Fruit fly (Drosophila melanogaster) whole organism, embryonic: ENCODE results near the gene Gyc89Da.

Experiments used
- ATbp ChIP-seq: fragments of 200-800 bp; sonication (Bioruptor generic); optimal IDR thresholded peaks from 2 replicates; lab custom pipeline; 2017; ENCODE audit warnings: missing biosample characterization, mild to moderate bottlenecking, missing genetic modification characterization, missing genetic modification reagents
- Ada2b ChIP-seq: fragments of 200-800 bp; sonication (Bioruptor generic); IDR thresholded peaks from 2 replicates; pipeline ENCODE4 v1.3.6; 2022; ENCODE audit warnings: missing biosample characterization, missing genetic modification characterization
- CG1024 ChIP-seq: fragments of 200-800 bp; sonication (Bioruptor generic); IDR thresholded peaks from 2 replicates; pipeline ENCODE4 v1.3.6; 2022; ENCODE audit warnings: missing biosample characterization, missing genetic modification characterization
- CG11247 ChIP-seq: fragments of 200-800 bp; sonication (Bioruptor generic); IDR thresholded peaks from 2 replicates; pipeline ENCODE4 v1.3.6; 2022; ENCODE audit warnings: missing biosample characterization, missing genetic modification characterization
- CG11398 ChIP-seq: fragments of 200-800 bp; sonication (Bioruptor generic); optimal IDR thresholded peaks from 2 replicates; lab custom pipeline; 2016; ENCODE audit warnings: missing biosample characterization, missing genetic modification characterization
- CG12104 ChIP-seq: fragments of 200-800 bp; sonication (Bioruptor generic); optimal IDR thresholded peaks from 3 replicates; lab custom pipeline; 2016; ENCODE audit warnings: missing biosample characterization, missing genetic modification characterization
- CG12219 ChIP-seq: fragments of 200-800 bp; sonication (Bioruptor generic); optimal IDR thresholded peaks from 3 replicates; lab custom pipeline; 2018; ENCODE audit warnings: missing biosample characterization, mild to moderate bottlenecking, missing genetic modification characterization
- CG14441 ChIP-seq: fragments of 200-800 bp; sonication (Bioruptor generic); IDR thresholded peaks from 2 replicates; pipeline ENCODE4 v1.3.6; 2022; ENCODE audit warnings: missing biosample characterization, missing genetic modification characterization
- CG15073 ChIP-seq: fragments of 200-800 bp; sonication (Bioruptor generic); optimal IDR thresholded peaks from 2 replicates; lab custom pipeline; 2016; ENCODE audit warnings: missing biosample characterization, missing genetic modification characterization
- CG16779 ChIP-seq: fragments of 200-800 bp; sonication (Bioruptor generic); IDR thresholded peaks from 2 replicates; pipeline ENCODE4 v1.3.6; 2022; ENCODE audit warnings: missing biosample characterization, missing genetic modification characterization
- CG16863 ChIP-seq: fragments of 200-800 bp; sonication (Bioruptor generic); optimal IDR thresholded peaks from 3 replicates; lab custom pipeline; 2016; ENCODE audit warnings: missing biosample characterization, missing genetic modification characterization
- CG17361 ChIP-seq: fragments of 200-800 bp; sonication (Bioruptor generic); IDR thresholded peaks from 3 replicates; pipeline ENCODE4 v1.3.6; 2022; ENCODE audit warnings: missing biosample characterization, missing genetic modification characterization
- CG18476 ChIP-seq: fragments of 200-800 bp; sonication (Bioruptor generic); optimal IDR thresholded peaks from 2 replicates; lab custom pipeline; 2016; ENCODE audit warnings: missing biosample characterization, mild to moderate bottlenecking, missing genetic modification characterization
- CG32772 ChIP-seq: fragments of 200-800 bp; sonication (Bioruptor generic); IDR thresholded peaks from 2 replicates; pipeline ENCODE4 v1.3.6; 2022; ENCODE audit warnings: missing biosample characterization, missing genetic modification characterization
- CG33213 ChIP-seq: fragments of 200-800 bp; sonication (Bioruptor generic); optimal IDR thresholded peaks from 3 replicates; lab custom pipeline; 2016; ENCODE audit warnings: missing biosample characterization, missing genetic modification characterization
- CG33557 ChIP-seq: fragments of 200-800 bp; sonication (Bioruptor generic); optimal IDR thresholded peaks from 2 replicates; lab custom pipeline; 2019; ENCODE audit warnings: missing biosample characterization, mild to moderate bottlenecking, missing genetic modification characterization, moderate library complexity
- CG3995 ChIP-seq: fragments of 200-800 bp; sonication (Bioruptor generic); optimal IDR thresholded peaks from 3 replicates; lab custom pipeline; 2016; ENCODE audit warnings: missing biosample characterization, missing genetic modification characterization
- CG4360 ChIP-seq: fragments of 200-800 bp; sonication (Bioruptor generic); IDR thresholded peaks from 2 replicates; pipeline ENCODE4 v1.3.6; 2022; ENCODE audit warnings: missing biosample characterization, missing genetic modification characterization
- CG4820 ChIP-seq: fragments of 200-800 bp; sonication (Bioruptor generic); optimal IDR thresholded peaks from 3 replicates; lab custom pipeline; 2016; ENCODE audit warnings: missing biosample characterization, missing genetic modification characterization
- CG7357 ChIP-seq: fragments of 200-800 bp; sonication (Bioruptor generic); IDR thresholded peaks from 3 replicates; pipeline ENCODE4 v1.3.6; 2022; ENCODE audit warnings: missing biosample characterization, missing genetic modification characterization
- CHES-1-like ChIP-seq: fragments of 200-800 bp; sonication (Bioruptor generic); optimal IDR thresholded peaks from 2 replicates; lab custom pipeline; 2016; ENCODE audit warnings: missing biosample characterization, missing genetic modification characterization
- D19A ChIP-seq: fragments of 200-800 bp; optimal IDR thresholded peaks from 3 replicates; lab custom pipeline; 2019; ENCODE audit warnings: missing biosample characterization, mild to moderate bottlenecking, missing genetic modification characterization, moderate library complexity
- E2f1 ChIP-seq: fragments of 200-800 bp; sonication (Bioruptor generic); IDR thresholded peaks from 2 replicates; pipeline ENCODE4 v1.3.6; 2022; ENCODE audit warnings: missing biosample characterization, missing genetic modification characterization
- Eip74EF ChIP-seq, 2 experiments: fragments of 200-800 bp in 1 of 2; fragments of >200 bp in 1 of 2; sonication (Bioruptor generic) in 1 of 2; optimal IDR thresholded peaks; 2 replicates each; lab custom pipeline; 2017 to 2019; ENCODE audit warnings: missing biosample characterization in 2 of 2, missing genetic modification characterization in 2 of 2, mild to moderate bottlenecking in 1 of 2, moderate library complexity in 1 of 2
- Fer1 ChIP-seq: fragments of 200-800 bp; sonication (Bioruptor generic); optimal IDR thresholded peaks from 2 replicates; lab custom pipeline; 2017; ENCODE audit warnings: missing biosample characterization, mild to moderate bottlenecking, missing genetic modification characterization
- Nf-YA ChIP-seq: fragments of 200-800 bp; sonication (Bioruptor generic); IDR thresholded peaks from 2 replicates; pipeline ENCODE4 v1.3.6; 2022; ENCODE audit warnings: missing biosample characterization, missing genetic modification characterization
- Sin3A ChIP-seq: fragments of >200 bp; optimal IDR thresholded peaks from 2 replicates; lab custom pipeline; 2018
- Sry-δ ChIP-seq: fragments of 200-800 bp; sonication (Bioruptor generic); optimal IDR thresholded peaks from 2 replicates; lab custom pipeline; 2016; ENCODE audit warnings: missing biosample characterization, missing genetic modification characterization
- ac ChIP-seq: fragments of 200-800 bp; sonication (Bioruptor generic); optimal IDR thresholded peaks from 3 replicates; lab custom pipeline; 2017; ENCODE audit warnings: missing biosample characterization, mild to moderate bottlenecking, missing genetic modification characterization
- ara ChIP-seq: fragments of 200-800 bp; sonication (Bioruptor generic); IDR thresholded peaks from 2 replicates; pipeline ENCODE4 v1.3.6; 2022; ENCODE audit warnings: missing biosample characterization, missing genetic modification characterization
- ato ChIP-seq: fragments of 200-800 bp; sonication (Bioruptor generic); IDR thresholded peaks from 2 replicates; pipeline ENCODE4 v1.3.6; 2022; ENCODE audit warnings: missing biosample characterization, missing genetic modification characterization; ENCODE audit not compliant: partially characterized antibody
- az2 ChIP-seq: fragments of 200-800 bp; sonication (Bioruptor generic); optimal IDR thresholded peaks from 3 replicates; lab custom pipeline; 2016; ENCODE audit warnings: missing biosample characterization, missing genetic modification characterization
- crp ChIP-seq, 2 experiments: fragments of 200-800 bp; sonication (Bioruptor generic); optimal IDR thresholded peaks; 2 replicates in 1 of 2; 3 replicates in 1 of 2; lab custom pipeline; 2017; ENCODE audit warnings: missing biosample characterization in 2 of 2, missing genetic modification characterization in 2 of 2, mild to moderate bottlenecking in 1 of 2, moderate library complexity in 1 of 2
- disco-r ChIP-seq: fragments of 200-800 bp; sonication (Bioruptor generic); optimal IDR thresholded peaks from 2 replicates; lab custom pipeline; 2016; ENCODE audit warnings: missing biosample characterization, missing genetic modification characterization
- dpn ChIP-seq, 2 experiments: fragments of 200-800 bp; sonication (Bioruptor generic); optimal IDR thresholded peaks; 3 replicates each; lab custom pipeline; 2016; ENCODE audit warnings: missing biosample characterization in 2 of 2, missing genetic modification characterization in 2 of 2
- ems ChIP-seq: fragments of 200-800 bp; sonication (Bioruptor generic); optimal IDR thresholded peaks from 3 replicates; lab custom pipeline; 2016; ENCODE audit warnings: missing biosample characterization, missing genetic modification characterization
- exex ChIP-seq: fragments of 200-800 bp; sonication (Bioruptor generic); optimal IDR thresholded peaks from 4 replicates; lab custom pipeline; 2018; ENCODE audit warnings: missing biosample characterization, mild to moderate bottlenecking, missing genetic modification characterization, moderate library complexity
- fd96Cb ChIP-seq: fragments of 200-800 bp; sonication (Bioruptor generic); optimal IDR thresholded peaks from 2 replicates; lab custom pipeline; 2018; ENCODE audit warnings: missing biosample characterization, mild to moderate bottlenecking, missing genetic modification characterization, moderate library complexity
- gt ChIP-seq: fragments of 200-800 bp; sonication (Bioruptor generic); IDR thresholded peaks from 2 replicates; pipeline ENCODE4 v1.3.6; 2022; ENCODE audit warnings: missing biosample characterization, missing genetic modification characterization
- h ChIP-seq: fragments of >200 bp; optimal IDR thresholded peaks from 2 replicates; lab custom pipeline; 2017
- jumu ChIP-seq: fragments of 200-800 bp; sonication (Bioruptor generic); optimal IDR thresholded peaks from 3 replicates; lab custom pipeline; 2016; ENCODE audit warnings: missing biosample characterization, missing genetic modification characterization
- kay ChIP-seq: fragments of 200-800 bp; sonication (Bioruptor generic); optimal IDR thresholded peaks from 2 replicates; lab custom pipeline; 2016; ENCODE audit warnings: missing biosample characterization, missing genetic modification characterization
- lab ChIP-seq: fragments of 200-800 bp; sonication (Bioruptor generic); optimal IDR thresholded peaks from 3 replicates; lab custom pipeline; 2017; ENCODE audit warnings: missing biosample characterization, missing genetic modification characterization, mild to moderate bottlenecking, moderate library complexity, missing genetic modification reagents
- lmd ChIP-seq: fragments of 200-800 bp; sonication (Bioruptor generic); IDR thresholded peaks from 2 replicates; pipeline ENCODE4 v1.3.6; 2022; ENCODE audit warnings: missing biosample characterization, missing genetic modification characterization
- luna ChIP-seq: fragments of 200-800 bp; sonication (Bioruptor generic); optimal IDR thresholded peaks from 2 replicates; lab custom pipeline; 2016; ENCODE audit warnings: missing biosample characterization, missing genetic modification characterization
- nom ChIP-seq: fragments of 200-800 bp; sonication (Bioruptor generic); optimal IDR thresholded peaks from 2 replicates; lab custom pipeline; 2017; ENCODE audit warnings: missing biosample characterization, missing genetic modification characterization, mild to moderate bottlenecking, moderate library complexity, missing genetic modification reagents
- psq ChIP-seq: fragments of 200-800 bp; sonication (Bioruptor generic); optimal IDR thresholded peaks from 2 replicates; lab custom pipeline; 2017; ENCODE audit warnings: missing biosample characterization, missing genetic modification characterization
- sens-2 ChIP-seq: fragments of 200-800 bp; sonication (Bioruptor generic); IDR thresholded peaks from 2 replicates; pipeline ENCODE4 v1.3.6; 2022; ENCODE audit warnings: missing biosample characterization, missing genetic modification characterization
- sob ChIP-seq: fragments of 200-800 bp; sonication (Bioruptor generic); IDR thresholded peaks from 2 replicates; pipeline ENCODE4 v1.3.6; 2022; ENCODE audit warnings: missing biosample characterization, missing genetic modification characterization
- sqz ChIP-seq: fragments of 200-800 bp; sonication (Bioruptor generic); optimal IDR thresholded peaks from 3 replicates; lab custom pipeline; 2018; ENCODE audit warnings: missing biosample characterization, mild to moderate bottlenecking, missing genetic modification characterization
- stc ChIP-seq: fragments of 200-800 bp; sonication (Bioruptor generic); IDR thresholded peaks from 2 replicates; pipeline ENCODE4 v1.3.6; 2022; ENCODE audit warnings: missing biosample characterization, missing genetic modification characterization
- unpg ChIP-seq: fragments of 200-800 bp; sonication (Bioruptor generic); optimal IDR thresholded peaks from 3 replicates; lab custom pipeline; 2018; ENCODE audit warnings: missing biosample characterization, mild to moderate bottlenecking, missing genetic modification characterization, moderate library complexity
- wor ChIP-seq: fragments of 200-800 bp; sonication (Bioruptor generic); IDR thresholded peaks from 2 replicates; pipeline ENCODE4 v1.3.6; 2022; ENCODE audit warnings: missing biosample characterization, missing genetic modification characterization

The Gyc89Da gene

DNA sequence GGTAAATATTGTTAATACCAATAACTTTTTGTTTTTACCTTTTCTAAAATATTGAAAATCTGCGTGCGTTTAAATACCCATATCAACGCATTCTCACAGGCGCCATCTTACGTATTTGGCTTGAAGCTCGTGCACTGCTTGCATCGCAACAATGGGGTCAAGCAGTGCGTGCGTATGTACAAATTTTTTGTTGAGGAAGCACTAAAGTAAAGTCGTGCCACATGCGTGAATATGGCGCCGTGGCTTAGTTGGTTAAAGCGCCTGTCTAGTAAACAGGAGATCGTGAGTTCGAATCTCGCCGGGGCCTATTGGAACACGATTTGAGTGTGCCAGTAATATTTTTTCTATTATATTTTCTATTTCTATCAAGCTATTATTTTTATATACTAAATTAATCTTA lies 40.7 kb upstream of the Gyc89Da start (continued):
- TF ChIP-seq CG32772 (0 out of 2 replicates have a peak, but pooled peaks have one; percentile 28), unpg (no peak), CG11247 (peak; percentile 55; the same call in 1 of the 2 replicates), Sry-δ (GFP tag; lab: Kevin White, UChicago) (peak; percentile 18), nom (GFP tag; lab: Kevin White, UChicago) (no peak), Eip74EF (GFP tag; optimal IDR thresholded peaks at IDR 0.05; lab: Kevin White, UChicago) (peak in 1 of 2 experiments; percentile 95), psq (no peak), CG16863 (GFP tag; lab: Kevin White, UChicago) (no peak), CG16779 (GFP tag; lab: Robert Waterston, UW) (no peak), CG3995 (GFP tag; lab: Kevin White, UChicago) (no peak), ato (peak; percentile 65), ATbp (GFP tag; lab: Kevin White, UChicago) (no peak), CG11398 (no peak), CG33557 (GFP tag; lab: Kevin White, UChicago) (peak; percentile 13), wor (GFP tag; lab: Robert Waterston, UW) (no peak), CG1024 (GFP tag; lab: Robert Waterston, UW) (no peak), Fer1 (no peak), CG15073 (GFP tag; lab: Kevin White, UChicago) (no peak), Ada2b (GFP tag; lab: Robert Waterston, UW) (no peak), CG12104 (GFP tag; lab: Kevin White, UChicago) (no peak), CG33213 (GFP tag; lab: Kevin White, UChicago) (peak; percentile 62), CG14441 (GFP tag; lab: Robert Waterston, UW) (no peak), CG17361 (GFP tag; lab: Robert Waterston, UW) (no peak), exex (tag; lab: Kevin White, UChicago) (no peak), luna (GFP tag; lab: Kevin White, UChicago) (no peak), D19A (tag; lab: Kevin White, UChicago) (no peak), Nf-YA (GFP tag; lab: Robert Waterston, UW) (0 out of 2 replicates have a peak, but pooled peaks have one; percentile 29), CHES-1-like (no peak), CG12219 (no peak), disco-r (GFP tag; lab: Kevin White, UChicago) (no peak), CG4820 (GFP tag; lab: Kevin White, UChicago) (peak; percentile 15), lab (GFP tag; lab: Kevin White, UChicago) (peak; percentile 17), CG18476 (no peak), dpn (GFP tag; optimal IDR thresholded peaks at IDR 0.05; lab: Kevin White, UChicago) (peak; percentile 47 to 57), stc (GFP tag; lab: Robert Waterston, UW) (no peak), sens-2 (GFP tag; lab: Robert Waterston, UW) (no peak), sob (peak; percentile 48; the same call in 1 of the 2 replicates), ac (no peak), Sin3A (lab: Kevin White, UChicago) (no peak), lmd (no peak), ems (GFP tag; lab: Kevin White, UChicago) (peak; percentile 43), ara (GFP tag; lab: Robert Waterston, UW) (no peak), gt (GFP tag; lab: Robert Waterston, UW) (no peak), kay (GFP tag; lab: Kevin White, UChicago) (peak; percentile 19), crp (GFP tag; optimal IDR thresholded peaks at IDR 0.05; lab: Kevin White, UChicago) (no peak), az2 (GFP tag; lab: Kevin White, UChicago) (peak; percentile 32), CG4360 (peak; percentile 42; the same call in 1 of the 2 replicates), fd96Cb (peak; percentile 5), E2f1 (GFP tag; lab: Robert Waterston, UW) (no peak), jumu (GFP tag; lab: Kevin White, UChicago) (peak; percentile 2), sqz (GFP tag; lab: Kevin White, UChicago) (peak; percentile 19), CG7357 (GFP tag; lab: Robert Waterston, UW) (no peak), h (lab: Kevin White, UChicago) (no peak)
